Worm (Caenorhabditis elegans): Measurements from ENCODE around the gene tim-1.

tim-1 gene

ce11 chrIII:12227935-12228334, 22.0 kb downstream of the tim-1 start:
- TF ChIP-seq tbx-11 (GFP tag; IDR thresholded peaks at IDR 0.05) = no peak
- no peak for TF ChIP-seq ets-7 (tag; optimal IDR thresholded peaks at IDR 0.05)
- TF ChIP-seq ceh-13 (GFP tag; optimal IDR thresholded peaks at IDR 0.05) = no peak
- TF ChIP-seq aly-1 (tag; optimal IDR thresholded peaks at IDR 0.05) = no peak
- no peak for TF ChIP-seq F13C5.2 (tag; optimal IDR thresholded peaks at IDR 0.05)
- no peak for TF ChIP-seq ceh-36 (tag; optimal IDR thresholded peaks at IDR 0.05)
- no peak for TF ChIP-seq scrt-1 (GFP tag; IDR thresholded peaks at IDR 0.05)
- TF ChIP-seq flt-1 (GFP tag; IDR thresholded peaks at IDR 0.05) = no peak
- no peak for TF ChIP-seq pes-1 (GFP tag; IDR thresholded peaks at IDR 0.05)
- no peak for TF ChIP-seq hnd-1 (tag; optimal IDR thresholded peaks at IDR 0.05)
- TF ChIP-seq hmbx-1 (tag; optimal IDR thresholded peaks at IDR 0.05) = no peak
- TF ChIP-seq tbx-37 (GFP tag; conservative IDR thresholded peaks at IDR 0.05) = no peak
- TF ChIP-seq sea-1 (GFP tag; conservative IDR thresholded peaks at IDR 0.05) = no peak
- no peak for TF ChIP-seq ama-1 (optimal IDR thresholded peaks at IDR 0.05)
- no peak for TF ChIP-seq B0310.2 (tag; optimal IDR thresholded peaks at IDR 0.05)
- no peak for TF ChIP-seq hmg-4 (GFP tag; optimal IDR thresholded peaks at IDR 0.05)
- TF ChIP-seq tra-4 (tag; optimal IDR thresholded peaks at IDR 0.05) = no peak

- TF ChIP-seq sea-1 (GFP tag; conservative IDR thresholded peaks at IDR 0.05) = no peak
- no peak for TF ChIP-seq pes-1 (GFP tag; IDR thresholded peaks at IDR 0.05)
- TF ChIP-seq ama-1 (optimal IDR thresholded peaks at IDR 0.05) = no peak
- TF ChIP-seq B0310.2 (tag; optimal IDR thresholded peaks at IDR 0.05) = no peak
- TF ChIP-seq flt-1 (GFP tag; IDR thresholded peaks at IDR 0.05) = no peak
- TF ChIP-seq F13C5.2 (tag; optimal IDR thresholded peaks at IDR 0.05) = no peak
- no peak for TF ChIP-seq tbx-11 (GFP tag; IDR thresholded peaks at IDR 0.05)
- no peak for TF ChIP-seq hmg-4 (GFP tag; optimal IDR thresholded peaks at IDR 0.05)
- no peak for TF ChIP-seq scrt-1 (GFP tag; IDR thresholded peaks at IDR 0.05)
- TF ChIP-seq ets-7 (tag; optimal IDR thresholded peaks at IDR 0.05) = no peak
- no peak for TF ChIP-seq tbx-37 (GFP tag; conservative IDR thresholded peaks at IDR 0.05)
These were observed 23.8 kb downstream of the tim-1 start, which contains the start of the genes Y75B8A.18 and Y75B8A.19 for ce11 chrIII:12226089-12226682. TSS of gene Y75B8A.18 (minus strand) at chrIII:12226230. TSS of gene Y75B8A.19 (plus strand) at chrIII:12226632.

DNA sequence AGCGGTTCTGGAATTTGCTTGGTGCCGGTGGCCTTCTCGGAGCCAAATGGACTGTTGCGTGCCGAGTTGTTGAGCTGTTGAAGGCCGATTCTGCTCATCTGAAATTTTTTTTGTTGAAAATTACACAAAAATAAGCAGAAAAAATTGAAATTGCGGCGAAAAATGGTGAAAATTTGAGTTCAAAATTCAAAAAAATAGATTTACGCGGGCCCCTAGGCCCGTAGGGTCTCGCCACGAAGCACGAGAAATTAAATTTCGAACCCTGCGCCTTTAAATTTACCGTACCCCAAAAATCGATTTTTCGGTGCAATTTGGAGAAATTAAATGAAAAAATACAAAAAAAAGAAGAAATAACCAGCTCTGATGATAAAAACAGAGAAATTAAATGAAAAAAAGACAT, 24.7 kb downstream of the tim-1 start, which contains the start of gene gmn-1:
Gene gmn-1 (minus strand): TSS at position 98 of the 400 bp plus-strand sequence.
- peak; percentile 13; the same call in 1 of the 2 replicates for TF ChIP-seq pes-1 (GFP tag; IDR thresholded peaks at IDR 0.05)
- no peak for TF ChIP-seq tbx-11 (GFP tag; IDR thresholded peaks at IDR 0.05)

DNA sequence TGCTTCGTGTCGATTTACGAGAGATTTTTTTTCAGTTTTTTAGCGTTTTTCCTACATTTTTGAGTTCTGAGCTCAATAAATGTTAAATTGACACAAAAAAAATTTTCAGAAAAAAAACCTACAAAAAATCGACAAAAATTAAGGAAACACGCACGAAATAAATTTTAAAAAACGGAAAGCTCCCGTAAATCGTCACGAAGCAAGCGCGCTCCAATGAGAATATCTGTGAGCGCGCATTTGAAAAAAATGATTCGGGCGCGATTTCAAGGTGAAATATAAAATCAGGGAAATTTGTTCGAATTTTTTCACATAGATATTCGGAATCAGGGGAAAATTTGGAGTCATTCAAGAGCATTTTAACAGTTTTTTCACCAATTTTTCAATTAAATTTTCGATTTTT, 26.8 kb downstream of the tim-1 start:
- TF ChIP-seq hnd-1 (tag; optimal IDR thresholded peaks at IDR 0.05) = no peak
- TF ChIP-seq sea-1 (GFP tag; conservative IDR thresholded peaks at IDR 0.05) = no peak
- no peak for TF ChIP-seq pes-1 (GFP tag; IDR thresholded peaks at IDR 0.05)
- TF ChIP-seq aly-1 (tag; optimal IDR thresholded peaks at IDR 0.05) = no peak
- TF ChIP-seq ets-7 (tag; optimal IDR thresholded peaks at IDR 0.05) = no peak
- no peak for TF ChIP-seq ama-1 (optimal IDR thresholded peaks at IDR 0.05)
- TF ChIP-seq ceh-36 (tag; optimal IDR thresholded peaks at IDR 0.05) = no peak
- TF ChIP-seq flt-1 (GFP tag; IDR thresholded peaks at IDR 0.05) = no peak
- no peak for TF ChIP-seq tbx-11 (GFP tag; IDR thresholded peaks at IDR 0.05)
- TF ChIP-seq tra-4 (tag; optimal IDR thresholded peaks at IDR 0.05) = no peak
- no peak for TF ChIP-seq F13C5.2 (tag; optimal IDR thresholded peaks at IDR 0.05)

DNA sequence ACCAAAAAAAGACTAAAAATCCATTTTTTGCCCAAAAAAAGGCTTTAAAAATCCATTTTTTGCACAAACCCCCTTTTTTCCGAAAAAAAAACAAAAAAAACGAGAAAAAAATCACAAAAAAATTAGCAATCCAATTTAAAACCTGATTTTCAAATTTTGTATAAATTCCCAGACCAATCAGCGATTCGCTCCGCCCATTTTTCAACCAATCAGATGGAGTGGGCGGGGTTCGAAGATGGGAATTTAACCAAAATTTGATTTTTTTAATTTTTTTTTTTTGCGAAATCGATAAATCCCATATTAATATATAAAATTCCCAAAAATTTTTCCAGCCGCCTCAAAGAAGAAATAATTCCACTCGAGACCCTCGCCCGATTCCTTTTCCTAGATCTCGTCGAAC, 28.5 kb downstream of the tim-1 start:
- TF ChIP-seq ets-7 (tag; optimal IDR thresholded peaks at IDR 0.05) = no peak
- no peak for TF ChIP-seq ceh-13 (GFP tag; optimal IDR thresholded peaks at IDR 0.05)
- no peak for TF ChIP-seq flt-1 (GFP tag; IDR thresholded peaks at IDR 0.05)
- no peak for TF ChIP-seq scrt-1 (GFP tag; IDR thresholded peaks at IDR 0.05)
- no peak for TF ChIP-seq hmg-4 (GFP tag; optimal IDR thresholded peaks at IDR 0.05)
- no peak for TF ChIP-seq tbx-11 (GFP tag; IDR thresholded peaks at IDR 0.05)
- TF ChIP-seq tra-4 (tag; optimal IDR thresholded peaks at IDR 0.05) = no peak
- TF ChIP-seq ama-1 (optimal IDR thresholded peaks at IDR 0.05) = no peak
- no peak for TF ChIP-seq hnd-1 (tag; optimal IDR thresholded peaks at IDR 0.05)
- TF ChIP-seq hmbx-1 (tag; optimal IDR thresholded peaks at IDR 0.05) = no peak
- no peak for TF ChIP-seq F13C5.2 (tag; optimal IDR thresholded peaks at IDR 0.05)
- no peak for TF ChIP-seq sea-1 (GFP tag; conservative IDR thresholded peaks at IDR 0.05)
- no peak for TF ChIP-seq tbx-37 (GFP tag; conservative IDR thresholded peaks at IDR 0.05)
- TF ChIP-seq aly-1 (tag; optimal IDR thresholded peaks at IDR 0.05) = no peak
- no peak for TF ChIP-seq pes-1 (GFP tag; IDR thresholded peaks at IDR 0.05)
- no peak for TF ChIP-seq B0310.2 (tag; optimal IDR thresholded peaks at IDR 0.05)

DNA sequence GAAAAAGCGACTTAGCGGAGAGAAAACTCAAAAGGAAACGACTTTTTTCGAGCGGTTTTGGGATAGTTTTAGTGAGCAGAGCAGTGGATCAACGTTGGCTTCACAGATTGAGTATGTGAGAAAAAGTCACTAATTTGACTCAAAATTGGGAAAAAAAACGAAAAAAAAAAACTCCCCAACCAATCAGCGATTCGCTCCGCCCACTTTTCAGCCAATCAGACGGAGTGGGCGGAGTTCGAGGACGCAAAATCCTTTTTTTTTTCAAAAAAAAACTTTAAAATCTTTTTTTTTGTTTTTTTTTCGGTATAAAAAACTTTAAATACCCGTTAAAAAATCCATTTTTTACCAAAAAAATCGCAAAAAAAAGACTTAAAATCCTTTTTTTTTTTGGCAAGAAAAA, 29.1 kb downstream of the tim-1 start:
- no peak for TF ChIP-seq sea-1 (GFP tag; conservative IDR thresholded peaks at IDR 0.05)
- no peak for TF ChIP-seq tbx-37 (GFP tag; conservative IDR thresholded peaks at IDR 0.05)
- no peak for TF ChIP-seq pes-1 (GFP tag; IDR thresholded peaks at IDR 0.05)
- TF ChIP-seq ama-1 (optimal IDR thresholded peaks at IDR 0.05) = no peak
- TF ChIP-seq ceh-13 (GFP tag; optimal IDR thresholded peaks at IDR 0.05) = no peak
- no peak for TF ChIP-seq aly-1 (tag; optimal IDR thresholded peaks at IDR 0.05)

- TF ChIP-seq hnd-1 (tag; optimal IDR thresholded peaks at IDR 0.05) (no peak), tra-4 (tag; optimal IDR thresholded peaks at IDR 0.05) (no peak), ceh-36 (tag; optimal IDR thresholded peaks at IDR 0.05) (no peak), tbx-37 (GFP tag; conservative IDR thresholded peaks at IDR 0.05) (0 out of 2 replicates have a peak, but pooled peaks have one; percentile 2)
These were observed 31.3 kb downstream of the tim-1 start, which contains the start of the genes gex-4 and gphr-1 for ce11 chrIII:12218633-12219097. TSS of gene gex-4 (minus strand) at chrIII:12218634. TSS of gene gphr-1 (plus strand) at chrIII:12219047.

DNA sequence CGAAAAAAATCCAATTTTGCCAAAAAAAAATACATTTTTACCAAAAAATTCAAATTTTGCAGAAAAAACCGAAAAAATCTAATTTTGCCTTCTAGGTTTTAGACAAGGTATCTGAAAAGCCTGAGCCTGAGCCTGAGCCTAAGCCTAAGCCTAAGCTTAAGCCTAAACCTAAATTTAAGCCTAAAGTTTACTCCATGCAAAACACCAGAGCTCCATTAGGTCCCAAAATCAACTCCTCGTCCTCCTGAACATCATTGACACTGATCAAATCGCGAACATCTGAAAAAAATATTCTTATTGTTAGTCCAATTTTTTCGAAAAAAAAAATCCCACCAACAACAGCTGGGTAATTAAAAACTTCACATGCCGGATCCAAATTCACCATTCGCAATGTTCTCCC, 31.9 kb downstream of the tim-1 start:
- TF ChIP-seq hmg-4 (GFP tag; optimal IDR thresholded peaks at IDR 0.05) (no peak), ceh-36 (tag; optimal IDR thresholded peaks at IDR 0.05) (no peak), tbx-11 (GFP tag; IDR thresholded peaks at IDR 0.05) (no peak), scrt-1 (GFP tag; IDR thresholded peaks at IDR 0.05) (no peak), ama-1 (optimal IDR thresholded peaks at IDR 0.05) (no peak), aly-1 (tag; optimal IDR thresholded peaks at IDR 0.05) (no peak), sea-1 (GFP tag; conservative IDR thresholded peaks at IDR 0.05) (no peak), F13C5.2 (tag; optimal IDR thresholded peaks at IDR 0.05) (no peak), tbx-37 (GFP tag; conservative IDR thresholded peaks at IDR 0.05) (no peak), ets-7 (tag; optimal IDR thresholded peaks at IDR 0.05) (no peak), ceh-13 (GFP tag; optimal IDR thresholded peaks at IDR 0.05) (no peak), hnd-1 (tag; optimal IDR thresholded peaks at IDR 0.05) (no peak), hmbx-1 (tag; optimal IDR thresholded peaks at IDR 0.05) (no peak), pes-1 (GFP tag; IDR thresholded peaks at IDR 0.05) (no peak), tra-4 (tag; optimal IDR thresholded peaks at IDR 0.05) (no peak)
